Fruit fly (Drosophila melanogaster) whole organism, embryonic: ENCODE measurements around the gene CG11986.

Source experiments
- Adf1 ChIP-seq: fragments of 200-800 bp; sonication (Bioruptor generic); IDR thresholded peaks from 2 replicates; pipeline ENCODE4 v1.3.6; 2022; ENCODE audit warnings: missing biosample characterization, missing genetic modification characterization
- Antp ChIP-seq: fragments of 200-800 bp; sonication (Bioruptor generic); optimal IDR thresholded peaks from 3 replicates; lab custom pipeline; 2016; ENCODE audit warnings: missing biosample characterization, missing genetic modification characterization
- B-H2 ChIP-seq: fragments of 200-800 bp; sonication (Bioruptor generic); optimal IDR thresholded peaks from 2 replicates; lab custom pipeline; 2018; ENCODE audit warnings: missing biosample characterization, mild to moderate bottlenecking, missing genetic modification characterization
- CG10366 ChIP-seq: fragments of 200-800 bp; sonication (Bioruptor generic); IDR thresholded peaks from 2 replicates; pipeline ENCODE4 v1.3.6; 2022; ENCODE audit warnings: missing biosample characterization, missing genetic modification characterization
- CG11093 ChIP-seq: fragments of 200-800 bp; sonication (Bioruptor generic); IDR thresholded peaks from 3 replicates; pipeline ENCODE4 v1.3.6; 2022; ENCODE audit warnings: missing biosample characterization, missing genetic modification characterization
- CG11398 ChIP-seq: fragments of 200-800 bp; sonication (Bioruptor generic); optimal IDR thresholded peaks from 2 replicates; lab custom pipeline; 2016; ENCODE audit warnings: missing biosample characterization, missing genetic modification characterization
- CG11504 ChIP-seq: fragments of 200-800 bp; sonication (Bioruptor generic); optimal IDR thresholded peaks from 3 replicates; lab custom pipeline; 2019; ENCODE audit warnings: missing biosample characterization, mild to moderate bottlenecking, missing genetic modification characterization, moderate library complexity
- CG11695 ChIP-seq: fragments of 200-800 bp; sonication (Bioruptor generic); IDR thresholded peaks from 3 replicates; pipeline ENCODE4 v1.3.6; 2022; ENCODE audit warnings: missing biosample characterization, missing genetic modification characterization
- CG12659 ChIP-seq: fragments of 200-800 bp; sonication (Bioruptor generic); optimal IDR thresholded peaks from 3 replicates; lab custom pipeline; 2017; ENCODE audit warnings: mild to moderate bottlenecking, missing biosample characterization, missing genetic modification reagents, missing genetic modification characterization
- CG13123 ChIP-seq: fragments of 200-800 bp; sonication (Bioruptor generic); optimal IDR thresholded peaks from 2 replicates; lab custom pipeline; 2016; ENCODE audit warnings: missing biosample characterization, missing genetic modification characterization
- CG13894 ChIP-seq: fragments of 200-800 bp; sonication (Bioruptor generic); optimal IDR thresholded peaks from 3 replicates; lab custom pipeline; 2018; ENCODE audit warnings: missing biosample characterization, mild to moderate bottlenecking, missing genetic modification characterization, moderate library complexity
- CG1832 ChIP-seq: fragments of 200-800 bp; sonication (Bioruptor generic); optimal IDR thresholded peaks from 2 replicates; lab custom pipeline; 2017; ENCODE audit warnings: missing biosample characterization, mild to moderate bottlenecking, missing genetic modification characterization, inconsistent platforms
- CG2199 ChIP-seq: fragments of 200-800 bp; sonication (Bioruptor generic); IDR thresholded peaks from 3 replicates; pipeline ENCODE4 v1.3.6; 2022; ENCODE audit warnings: missing biosample characterization, missing genetic modification characterization
- CG33213 ChIP-seq: fragments of 200-800 bp; sonication (Bioruptor generic); optimal IDR thresholded peaks from 3 replicates; lab custom pipeline; 2016; ENCODE audit warnings: missing biosample characterization, missing genetic modification characterization
- CG3847 ChIP-seq: fragments of 200-800 bp; sonication (Bioruptor generic); IDR thresholded peaks from 2 replicates; pipeline ENCODE4 v1.3.6; 2022; ENCODE audit warnings: missing biosample characterization, missing genetic modification characterization
- CG4707 ChIP-seq: fragments of 200-800 bp; sonication (Bioruptor generic); optimal IDR thresholded peaks from 2 replicates; lab custom pipeline; 2018; ENCODE audit warnings: missing biosample characterization, mild to moderate bottlenecking, missing genetic modification characterization, moderate library complexity
- CG6683 ChIP-seq: fragments of 200-800 bp; sonication (Bioruptor generic); optimal IDR thresholded peaks from 2 replicates; lab custom pipeline; 2017; ENCODE audit warnings: missing biosample characterization, mild to moderate bottlenecking, missing genetic modification characterization, missing genetic modification reagents
- CG8765 ChIP-seq: fragments of 200-800 bp; sonication (Bioruptor generic); IDR thresholded peaks from 2 replicates; pipeline ENCODE4 v1.3.6; 2022; ENCODE audit warnings: missing biosample characterization, missing genetic modification characterization
- CG9437 ChIP-seq: fragments of 200-800 bp; sonication (Bioruptor generic); optimal IDR thresholded peaks from 2 replicates; lab custom pipeline; 2018; ENCODE audit warnings: missing biosample characterization, mild to moderate bottlenecking, missing genetic modification characterization
- CG9727 ChIP-seq: fragments of 200-800 bp; sonication (Bioruptor generic); optimal IDR thresholded peaks from 3 replicates; lab custom pipeline; 2017; ENCODE audit warnings: missing biosample characterization, mild to moderate bottlenecking, missing genetic modification characterization
- CG9817 ChIP-seq: fragments of 200-800 bp; sonication (Bioruptor generic); optimal IDR thresholded peaks from 2 replicates; lab custom pipeline; 2018; ENCODE audit warnings: missing biosample characterization, mild to moderate bottlenecking, missing genetic modification characterization, moderate library complexity
- Dp ChIP-seq: fragments of 200-800 bp; sonication (Bioruptor generic); optimal IDR thresholded peaks from 2 replicates; lab custom pipeline; 2018; ENCODE audit warnings: missing biosample characterization, mild to moderate bottlenecking, missing genetic modification characterization, moderate library complexity
- E2f1 ChIP-seq: fragments of 200-800 bp; sonication (Bioruptor generic); IDR thresholded peaks from 2 replicates; pipeline ENCODE4 v1.3.6; 2022; ENCODE audit warnings: missing biosample characterization, missing genetic modification characterization
- E2f2 ChIP-seq: fragments of 200-800 bp; sonication (Bioruptor generic); IDR thresholded peaks from 2 replicates; pipeline ENCODE4 v1.3.6; 2022; ENCODE audit warnings: missing biosample characterization, missing genetic modification characterization
- Lim3 ChIP-seq: fragments of 200-800 bp; sonication (Bioruptor generic); IDR thresholded peaks from 2 replicates; pipeline ENCODE4 v1.3.6; 2022; ENCODE audit warnings: missing biosample characterization, missing genetic modification characterization
- TFAM ChIP-seq: fragments of 200-800 bp; sonication (Bioruptor generic); optimal IDR thresholded peaks from 2 replicates; lab custom pipeline; 2017; ENCODE audit warnings: missing biosample characterization, missing genetic modification characterization, inconsistent platforms
- Taf1 ChIP-seq: fragments of 200-800 bp; sonication (Bioruptor generic); IDR thresholded peaks from 2 replicates; pipeline ENCODE4 v1.3.6; 2022; ENCODE audit warnings: missing biosample characterization, missing genetic modification characterization
- Trl ChIP-seq, 3 experiments: fragments of >200 bp in 2 of 3; fragments of 200-800 bp in 1 of 3; sonication (Bioruptor generic) in 1 of 3; optimal IDR thresholded peaks; 2 replicates in 1 of 3; 3 replicates in 2 of 3; lab custom pipeline; 2016 to 2017; ENCODE audit warnings: missing biosample characterization in 1 of 3, missing genetic modification characterization in 1 of 3
- ac ChIP-seq: fragments of 200-800 bp; sonication (Bioruptor generic); optimal IDR thresholded peaks from 3 replicates; lab custom pipeline; 2017; ENCODE audit warnings: missing biosample characterization, mild to moderate bottlenecking, missing genetic modification characterization
- bab2 ChIP-seq: fragments of 200-800 bp; sonication (Bioruptor generic); optimal IDR thresholded peaks from 2 replicates; lab custom pipeline; 2016; ENCODE audit warnings: missing biosample characterization, missing genetic modification characterization
- bbx ChIP-seq: fragments of 200-800 bp; sonication (Bioruptor generic); IDR thresholded peaks from 2 replicates; pipeline ENCODE4 v1.3.6; 2022; ENCODE audit warnings: missing biosample characterization, missing genetic modification characterization; ENCODE audit not compliant: partially characterized antibody
- crp ChIP-seq, 2 experiments: fragments of 200-800 bp; sonication (Bioruptor generic); optimal IDR thresholded peaks; 2 replicates in 1 of 2; 3 replicates in 1 of 2; lab custom pipeline; 2017; ENCODE audit warnings: missing biosample characterization in 2 of 2, missing genetic modification characterization in 2 of 2, mild to moderate bottlenecking in 1 of 2, moderate library complexity in 1 of 2
- hkb ChIP-seq, 2 experiments: fragments of 200-800 bp in 1 of 2; fragments of >200 bp in 1 of 2; sonication (Bioruptor generic) in 1 of 2; IDR thresholded peaks in 1 of 2; optimal IDR thresholded peaks in 1 of 2; 2 replicates each; pipeline versions ENCODE4 v1.3.6 to Lab custom; 2017 to 2022; ENCODE audit warnings: missing biosample characterization in 1 of 2, missing genetic modification characterization in 1 of 2
- kni ChIP-seq: fragments of 200-800 bp; sonication (Bioruptor generic); optimal IDR thresholded peaks from 3 replicates; lab custom pipeline; 2017; ENCODE audit warnings: mild to moderate bottlenecking, missing biosample characterization, missing genetic modification reagents, missing genetic modification characterization
- mld ChIP-seq: fragments of 200-800 bp; sonication (Bioruptor generic); IDR thresholded peaks from 3 replicates; pipeline ENCODE4 v1.3.6; 2022; ENCODE audit warnings: missing biosample characterization, missing genetic modification characterization; ENCODE audit not compliant: partially characterized antibody
- odd ChIP-seq: fragments of 200-800 bp; sonication (Bioruptor generic); optimal IDR thresholded peaks from 2 replicates; lab custom pipeline; 2017; ENCODE audit warnings: missing biosample characterization, mild to moderate bottlenecking, missing genetic modification characterization
- pan ChIP-seq, 4 experiments: fragments of >200 bp in 3 of 4; fragments of 200-800 bp in 1 of 4; sonication (Bioruptor generic) in 1 of 4; optimal IDR thresholded peaks in 3 of 4; IDR thresholded peaks in 1 of 4; 2 replicates each; pipeline versions ENCODE4 v1.3.6 to Lab custom; 2017 to 2022; ENCODE audit warnings: missing biosample characterization in 2 of 4, missing genetic modification characterization in 2 of 4, mixed read lengths in 1 of 4
- pfk ChIP-seq: fragments of 200-800 bp; sonication (Bioruptor generic); optimal IDR thresholded peaks from 2 replicates; lab custom pipeline; 2018; ENCODE audit warnings: missing biosample characterization, mild to moderate bottlenecking, missing genetic modification characterization, moderate library complexity
- pho ChIP-seq: fragments of 200-800 bp; sonication (Bioruptor generic); optimal IDR thresholded peaks from 2 replicates; lab custom pipeline; 2016; ENCODE audit warnings: missing biosample characterization, missing genetic modification characterization
- phol ChIP-seq: fragments of 200-800 bp; sonication (Bioruptor generic); optimal IDR thresholded peaks from 3 replicates; lab custom pipeline; 2018; ENCODE audit warnings: missing biosample characterization, mild to moderate bottlenecking, missing genetic modification characterization, moderate library complexity
- prd ChIP-seq, 3 experiments: fragments of >200 bp in 2 of 3; fragments of 200-800 bp in 1 of 3; sonication (Bioruptor generic) in 1 of 3; optimal IDR thresholded peaks in 2 of 3; IDR thresholded peaks in 1 of 3; 2 replicates in 2 of 3; 3 replicates in 1 of 3; pipeline versions ENCODE4 v1.3.6 to Lab custom; 2017 to 2022; ENCODE audit warnings: missing biosample characterization in 1 of 3, missing genetic modification characterization in 1 of 3
- pros ChIP-seq: fragments of 200-800 bp; sonication (Bioruptor generic); optimal IDR thresholded peaks from 3 replicates; lab custom pipeline; 2019; ENCODE audit warnings: missing biosample characterization, mild to moderate bottlenecking, missing genetic modification characterization, moderate library complexity
- row ChIP-seq: fragments of 200-800 bp; sonication (Bioruptor generic); IDR thresholded peaks from 3 replicates; pipeline ENCODE4 v1.3.6; 2022; ENCODE audit warnings: missing biosample characterization, missing genetic modification characterization
- tap ChIP-seq: fragments of 200-800 bp; optimal IDR thresholded peaks from 3 replicates; lab custom pipeline; 2019; ENCODE audit warnings: missing biosample characterization, mild to moderate bottlenecking, missing genetic modification characterization, moderate library complexity
- tll ChIP-seq, 2 experiments: fragments of 200-800 bp in 1 of 2; fragments of >200 bp in 1 of 2; sonication (Bioruptor generic) in 1 of 2; optimal IDR thresholded peaks; 2 replicates each; lab custom pipeline; 2017 to 2019; ENCODE audit warnings: missing biosample characterization in 2 of 2, missing genetic modification characterization in 2 of 2, mild to moderate bottlenecking in 1 of 2, moderate library complexity in 1 of 2
- unpg ChIP-seq: fragments of 200-800 bp; sonication (Bioruptor generic); optimal IDR thresholded peaks from 3 replicates; lab custom pipeline; 2018; ENCODE audit warnings: missing biosample characterization, mild to moderate bottlenecking, missing genetic modification characterization, moderate library complexity

CG11986 gene

dm6 chr3R:9037946-9038345 is 22.7 kb downstream of the CG11986 start:
- TF ChIP-seq kni (GFP tag; lab: Kevin White, UChicago) (peak; percentile 2), ac (GFP tag; lab: Kevin White, UChicago) (peak; percentile 50), tll (GFP tag; optimal IDR thresholded peaks at IDR 0.05; lab: Kevin White, UChicago) (peak in 1 of 2 experiments; percentile 27), CG4707 (GFP tag; lab: Kevin White, UChicago) (no peak), pros (GFP tag; lab: Kevin White, UChicago) (peak; percentile 93), CG2199 (GFP tag; lab: Robert Waterston, UW) (0 out of 3 replicates have a peak, but pooled peaks have one; percentile 14), E2f2 (GFP tag; lab: Robert Waterston, UW) (no peak), CG9437 (GFP tag; lab: Kevin White, UChicago) (no peak)

- TF ChIP-seq CG33213 (GFP tag; lab: Kevin White, UChicago) (peak; percentile 1), B-H2 (GFP tag; lab: Kevin White, UChicago) (peak; percentile 60), CG1832 (GFP tag; lab: Kevin White, UChicago) (no peak), Trl (optimal IDR thresholded peaks at IDR 0.05; lab: Kevin White, UChicago) (no peak), Trl (GFP tag; optimal IDR thresholded peaks at IDR 0.05; lab: Kevin White, UChicago) (peak; percentile 41), E2f1 (GFP tag; lab: Robert Waterston, UW) (no peak), CG11093 (GFP tag; lab: Robert Waterston, UW) (no peak), prd (optimal IDR thresholded peaks at IDR 0.05; lab: Kevin White, UChicago) (no peak), prd (GFP tag; IDR thresholded peaks at IDR 0.05; lab: Robert Waterston, UW) (peak; percentile 38; the same call in 1 of the 3 replicates), pho (GFP tag; lab: Kevin White, UChicago) (peak; percentile 30), CG11695 (GFP tag; lab: Robert Waterston, UW) (no peak), tap (tag; lab: Kevin White, UChicago) (peak; percentile 30), CG3847 (GFP tag; lab: Robert Waterston, UW) (peak; percentile 25; the same call in 1 of the 2 replicates), row (peak; percentile 90), CG11398 (GFP tag; lab: Kevin White, UChicago) (no peak), unpg (GFP tag; lab: Kevin White, UChicago) (peak; percentile 14), Lim3 (GFP tag; lab: Robert Waterston, UW) (no peak), CG13894 (tag; lab: Kevin White, UChicago) (peak; percentile 59), CG12659 (peak; percentile 23), TFAM (GFP tag; lab: Kevin White, UChicago) (no peak), hkb (optimal IDR thresholded peaks at IDR 0.05; lab: Kevin White, UChicago) (no peak), hkb (GFP tag; IDR thresholded peaks at IDR 0.05; lab: Robert Waterston, UW) (peak; percentile 45; the same call in 1 of the 2 replicates), CG10366 (GFP tag; lab: Robert Waterston, UW) (peak; percentile 31; the same call in 1 of the 2 replicates), CG8765 (GFP tag; lab: Robert Waterston, UW) (no peak), odd (peak; percentile 20), Dp (GFP tag; lab: Kevin White, UChicago) (no peak), Antp (GFP tag; lab: Kevin White, UChicago) (peak; percentile 57), CG9817 (tag; lab: Kevin White, UChicago) (peak; percentile 9), CG13123 (GFP tag; lab: Kevin White, UChicago) (no peak), pan (optimal IDR thresholded peaks at IDR 0.05; lab: Kevin White, UChicago) (no peak), pan (GFP tag; optimal IDR thresholded peaks at IDR 0.05 in 1 of 2, IDR thresholded peaks at IDR 0.05 in 1 of 2) (no peak), crp (GFP tag; optimal IDR thresholded peaks at IDR 0.05; lab: Kevin White, UChicago) (peak; percentile 69 to 95), Adf1 (no peak), bbx (GFP tag; lab: Robert Waterston, UW) (peak; percentile 86), pfk (no peak), CG11504 (tag; lab: Kevin White, UChicago) (no peak), Taf1 (GFP tag; lab: Robert Waterston, UW) (0 out of 2 replicates have a peak, but pooled peaks have one; percentile 41), phol (tag; lab: Kevin White, UChicago) (peak; percentile 33), mld (GFP tag; lab: Robert Waterston, UW) (0 out of 3 replicates have a peak, but pooled peaks have one; percentile 18), CG6683 (GFP tag; lab: Kevin White, UChicago) (peak; percentile 3), bab2 (GFP tag; lab: Kevin White, UChicago) (peak; percentile 24), CG9727 (GFP tag; lab: Kevin White, UChicago) (peak; percentile 9)
Observed at dm6 chr3R:9038652-9039051, 23.4 kb downstream of the CG11986 start, which contains the start of gene hyx. hyx (plus strand) TSS chr3R:9038760.
